Fruit fly (Drosophila melanogaster) whole organism: ENCODE measurements around the gene CG4382.

Source experiments
- CG8478 ChIP-seq: fragments of >200 bp; optimal IDR thresholded peaks from 2 replicates; lab custom pipeline; 2018; ENCODE audit warnings: inconsistent platforms
- Dll ChIP-seq: fragments of >200 bp; optimal IDR thresholded peaks from 2 replicates; lab custom pipeline; 2017
- EcR ChIP-seq, 2 experiments: fragments of >200 bp; optimal IDR thresholded peaks; 2 replicates each; lab custom pipeline; 2017; ENCODE audit warnings: missing biosample characterization in 2 of 2, missing genetic modification characterization in 2 of 2, missing genetic modification reagents in 2 of 2
- pan ChIP-seq: fragments of >200 bp; optimal IDR thresholded peaks from 2 replicates; lab custom pipeline; 2017
- psq ChIP-seq: fragments of >200 bp; optimal IDR thresholded peaks from 2 replicates; lab custom pipeline; 2017
- usp ChIP-seq: fragments of >200 bp; optimal IDR thresholded peaks from 2 replicates; lab custom pipeline; 2017; ENCODE audit warnings: missing biosample characterization, missing genetic modification characterization, mixed read lengths

CG4382 gene

dm6 chr2L:9600772-9601171, at the start of gene CG4382:
TSS of gene CG4382 (minus strand) at chr2L:9600872.
- TF ChIP-seq pan (lab: Kevin White, UChicago): no peak
- TF ChIP-seq psq (lab: Kevin White, UChicago): no peak
- TF ChIP-seq CG8478: no peak
- no peak for TF ChIP-seq EcR (GFP tag; optimal IDR thresholded peaks at IDR 0.05; lab: Kevin White, UChicago)
- TF ChIP-seq usp (GFP tag; lab: Kevin White, UChicago): no peak
- no peak for TF ChIP-seq Dll (lab: Kevin White, UChicago)

DNA sequence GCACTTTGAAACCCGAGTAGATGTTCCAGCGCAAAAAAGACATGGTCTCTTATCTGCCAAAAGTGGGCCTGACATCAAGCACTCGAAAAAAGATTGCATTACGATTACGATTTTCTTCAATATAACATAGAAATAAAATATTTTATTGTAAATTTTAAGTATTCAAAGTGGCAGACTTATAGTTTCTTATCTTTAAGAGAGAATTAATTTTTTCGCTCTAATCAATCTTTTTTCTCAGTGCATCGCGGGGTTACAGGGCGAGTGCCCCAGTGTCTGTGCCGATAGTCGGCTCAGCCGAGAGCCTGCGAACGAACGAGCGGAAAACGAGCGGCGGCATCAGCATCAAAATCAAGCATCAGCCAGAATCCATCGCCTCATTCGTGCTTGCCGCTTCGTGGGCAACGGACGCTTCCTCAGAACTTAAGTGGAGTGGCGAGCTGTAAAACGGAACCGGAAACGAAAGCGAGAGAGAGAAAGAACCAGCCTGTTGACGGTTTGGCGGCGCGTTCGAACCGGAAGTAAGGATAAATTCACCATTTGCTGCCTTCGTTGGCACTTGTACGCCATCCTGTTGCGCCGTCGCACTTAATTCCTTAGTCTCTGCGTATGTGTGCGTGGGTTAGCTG, 33.3 kb upstream of the CG4382 start, which contains the start of gene Apoltp:
Apoltp (plus strand) TSS at position 369 of the 626 bp plus-strand sequence.
- TF ChIP-seq usp (GFP tag; lab: Kevin White, UChicago): no peak
- TF ChIP-seq psq (lab: Kevin White, UChicago): no peak
- no peak for TF ChIP-seq EcR (GFP tag; optimal IDR thresholded peaks at IDR 0.05; lab: Kevin White, UChicago)
- TF ChIP-seq CG8478: no peak
- TF ChIP-seq Dll (lab: Kevin White, UChicago): no peak
- TF ChIP-seq pan (lab: Kevin White, UChicago): no peak

DNA sequence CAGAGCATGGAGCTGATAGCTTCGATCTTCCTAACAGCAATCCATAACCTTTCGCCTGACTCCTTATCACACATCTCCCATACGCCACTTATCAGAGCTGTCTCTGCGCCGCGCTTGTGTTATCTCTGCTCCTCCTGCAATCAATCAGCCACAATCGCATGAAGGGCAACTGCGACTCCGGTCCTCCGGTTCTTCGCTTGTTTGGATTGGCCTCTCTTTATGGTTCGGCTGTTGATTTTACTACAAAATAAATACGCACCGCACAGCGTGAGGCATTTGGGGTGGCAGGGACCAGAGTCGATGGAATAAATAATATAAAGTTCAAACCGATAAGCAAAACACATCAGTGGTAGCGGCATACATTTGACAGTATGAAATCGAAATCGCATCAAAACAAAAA, 32.4 kb upstream of the CG4382 start:
- TF ChIP-seq usp (GFP tag; lab: Kevin White, UChicago) (no peak), psq (lab: Kevin White, UChicago) (no peak), pan (lab: Kevin White, UChicago) (no peak), EcR (GFP tag; optimal IDR thresholded peaks at IDR 0.05; lab: Kevin White, UChicago) (no peak), Dll (lab: Kevin White, UChicago) (no peak), CG8478 (no peak)

dm6 chr2L:9625185-9625584, 24.5 kb upstream of the CG4382 start, which contains the start of gene CG31882:
TSS of gene CG31882 (minus strand) at chr2L:9625285.
- TF ChIP-seq usp (GFP tag; lab: Kevin White, UChicago): no peak
- no peak for TF ChIP-seq EcR (GFP tag; optimal IDR thresholded peaks at IDR 0.05; lab: Kevin White, UChicago)

dm6 chr2L:9619925-9620324, 19.3 kb upstream of the CG4382 start:
- TF ChIP-seq psq (lab: Kevin White, UChicago) (no peak), CG8478 (no peak), Dll (lab: Kevin White, UChicago) (no peak), pan (lab: Kevin White, UChicago) (no peak), EcR (GFP tag; optimal IDR thresholded peaks at IDR 0.05; lab: Kevin White, UChicago) (no peak), usp (GFP tag; lab: Kevin White, UChicago) (no peak)

- TF ChIP-seq CG8478: no peak
- no peak for TF ChIP-seq psq (lab: Kevin White, UChicago)
- no peak for TF ChIP-seq Dll (lab: Kevin White, UChicago)
- TF ChIP-seq pan (lab: Kevin White, UChicago): no peak
- no peak for TF ChIP-seq usp (GFP tag; lab: Kevin White, UChicago)
- no peak for TF ChIP-seq EcR (GFP tag; optimal IDR thresholded peaks at IDR 0.05; lab: Kevin White, UChicago)
Observed at dm6 chr2L:9618871-9619270, 18.2 kb upstream of the CG4382 start.

DNA sequence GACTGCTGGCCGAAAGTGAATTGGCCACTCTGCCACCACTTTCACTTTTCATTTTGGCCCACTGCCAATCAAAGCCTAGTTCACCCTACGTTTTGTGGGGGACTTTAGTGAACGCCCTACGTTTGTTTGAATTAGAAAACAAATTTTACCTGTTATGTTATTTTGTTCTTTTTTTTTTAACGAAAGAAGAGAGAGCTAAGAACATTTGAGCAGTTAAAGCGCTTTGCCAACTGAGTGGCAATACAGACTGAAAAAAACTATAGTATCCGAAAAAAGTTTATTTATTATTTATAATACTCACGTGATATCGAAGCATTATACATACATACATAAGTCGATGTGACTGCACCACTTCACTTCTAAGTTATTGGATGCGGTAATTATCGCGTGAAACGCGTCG, 17.2 kb upstream of the CG4382 start:
- TF ChIP-seq pan (lab: Kevin White, UChicago): no peak
- TF ChIP-seq EcR (GFP tag; optimal IDR thresholded peaks at IDR 0.05; lab: Kevin White, UChicago): no peak
- no peak for TF ChIP-seq CG8478
- no peak for TF ChIP-seq usp (GFP tag; lab: Kevin White, UChicago)
- TF ChIP-seq psq (lab: Kevin White, UChicago): no peak
- no peak for TF ChIP-seq Dll (lab: Kevin White, UChicago)

DNA sequence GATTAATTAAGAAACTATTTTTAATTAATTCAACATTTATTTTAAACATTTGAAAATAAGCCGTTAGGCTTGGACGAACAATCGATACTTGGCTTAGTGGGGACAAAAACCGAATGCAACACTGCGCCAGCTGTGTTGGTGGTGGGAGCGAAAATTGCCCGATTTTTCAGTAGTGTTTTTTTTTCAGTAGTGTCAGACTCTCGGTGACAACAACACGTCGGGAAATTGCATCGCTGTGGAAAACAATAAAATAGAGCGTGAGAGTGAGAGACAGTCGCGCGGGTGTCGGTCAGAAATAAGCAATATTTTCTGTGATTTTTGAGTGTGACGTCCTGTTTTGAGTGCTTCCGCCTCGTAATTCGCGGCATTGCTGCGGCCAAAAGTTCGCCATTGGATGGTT, 16.0 kb upstream of the CG4382 start:
- TF ChIP-seq CG8478 (no peak), Dll (lab: Kevin White, UChicago) (no peak), usp (GFP tag; lab: Kevin White, UChicago) (no peak), pan (lab: Kevin White, UChicago) (no peak), EcR (GFP tag; optimal IDR thresholded peaks at IDR 0.05; lab: Kevin White, UChicago) (no peak)

dm6 chr2L:9615983-9616519, 15.4 kb upstream of the CG4382 start, which contains the start of gene GlcAT-S:
TSS of gene GlcAT-S (plus strand) at chr2L:9616469.
- TF ChIP-seq EcR (GFP tag; optimal IDR thresholded peaks at IDR 0.05; lab: Kevin White, UChicago) (no peak), CG8478 (no peak), usp (GFP tag; lab: Kevin White, UChicago) (no peak)

dm6 chr2L:9615561-9615960, 14.9 kb upstream of the CG4382 start:
- TF ChIP-seq CG8478 (no peak), Dll (lab: Kevin White, UChicago) (no peak), psq (lab: Kevin White, UChicago) (no peak), pan (lab: Kevin White, UChicago) (no peak), EcR (GFP tag; optimal IDR thresholded peaks at IDR 0.05; lab: Kevin White, UChicago) (no peak), usp (GFP tag; lab: Kevin White, UChicago) (no peak)

DNA sequence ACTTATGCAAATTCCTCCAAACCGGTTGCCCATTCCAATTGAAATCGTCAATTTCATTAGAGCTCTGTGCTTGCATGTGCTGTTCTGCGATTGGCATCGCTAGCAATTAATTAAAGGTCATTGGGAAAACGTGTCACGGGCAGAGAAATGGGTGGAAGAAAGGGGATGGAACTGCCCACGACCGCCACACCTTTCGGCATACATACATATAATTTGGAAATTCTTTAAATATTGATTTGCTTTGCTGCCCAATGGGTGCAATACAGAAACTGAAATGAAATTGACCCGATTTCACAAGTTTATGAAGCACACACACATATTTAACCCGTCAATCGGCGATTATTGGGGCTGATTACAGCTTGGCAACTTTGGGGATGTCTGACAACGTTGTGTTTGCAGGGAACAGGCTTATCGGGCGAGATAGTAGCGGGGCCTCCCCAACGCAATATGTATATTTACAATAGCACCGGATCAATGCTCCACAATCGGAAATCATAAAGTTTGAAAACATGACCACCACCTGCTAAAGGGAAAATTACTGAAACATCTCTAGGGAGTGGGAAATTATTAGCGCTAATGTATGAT, 14.1 kb upstream of the CG4382 start:
- TF ChIP-seq psq (lab: Kevin White, UChicago): no peak
- TF ChIP-seq Dll (lab: Kevin White, UChicago): no peak
- TF ChIP-seq pan (lab: Kevin White, UChicago): no peak
- no peak for TF ChIP-seq EcR (GFP tag; optimal IDR thresholded peaks at IDR 0.05; lab: Kevin White, UChicago)
- no peak for TF ChIP-seq CG8478
- no peak for TF ChIP-seq usp (GFP tag; lab: Kevin White, UChicago)

- TF ChIP-seq Dll (lab: Kevin White, UChicago) (no peak), EcR (GFP tag; optimal IDR thresholded peaks at IDR 0.05; lab: Kevin White, UChicago) (no peak), usp (GFP tag; lab: Kevin White, UChicago) (no peak), pan (lab: Kevin White, UChicago) (no peak), CG8478 (no peak)
Observed at dm6 chr2L:9613922-9614321, 13.2 kb upstream of the CG4382 start.
